Worm (Caenorhabditis elegans) whole organism, young adult: ENCODE data around the gene fipr-6.

Experiments used
- B0336.3 ChIP-seq: fragments of 200-800 bp; sonication (Bioruptor generic); IDR thresholded peaks from 2 replicates; pipeline ENCODE4 v1.3.6; 2022; ENCODE audit warnings: missing genetic modification characterization, missing compliant biosample characterization
- C06A6.2 ChIP-seq: fragments of 200-800 bp; sonication (Bioruptor generic); conservative IDR thresholded peaks from 2 replicates; pipeline ENCODE4 v1.3.6; 2022; ENCODE audit warnings: missing genetic modification characterization, missing compliant biosample characterization
- C17E4.6 ChIP-seq: fragments of 200-800 bp; sonication (Bioruptor generic); IDR thresholded peaks from 2 replicates; pipeline ENCODE4 v1.3.6; 2022; ENCODE audit warnings: missing genetic modification reagents, missing genetic modification characterization, missing compliant biosample characterization
- D2030.7 ChIP-seq: fragments of 200-800 bp; sonication (Bioruptor generic); IDR thresholded peaks from 2 replicates; pipeline ENCODE4 v1.3.6; 2022; ENCODE audit warnings: missing genetic modification reagents, missing genetic modification characterization, missing compliant biosample characterization
- F22D6.2 ChIP-seq: sonication (generic microtip); optimal IDR thresholded peaks from 2 replicates; lab custom pipeline; 2016; ENCODE audit warnings: mild to moderate bottlenecking, missing genetic modification characterization, missing compliant biosample characterization
- F55B11.4 ChIP-seq: sonication (generic microtip); optimal IDR thresholded peaks from 2 replicates; lab custom pipeline; 2016; ENCODE audit warnings: missing compliant biosample characterization, missing genetic modification characterization, borderline replicate concordance; ENCODE audit not compliant: insufficient read depth
- K11D2.4 ChIP-seq: fragments of 200-800 bp; sonication (Bioruptor generic); IDR thresholded peaks from 2 replicates; pipeline ENCODE4 v1.3.6; 2022; ENCODE audit warnings: missing genetic modification reagents, missing genetic modification characterization, missing compliant biosample characterization
- K12H6.12 ChIP-seq: fragments of 200-800 bp; sonication (Bioruptor generic); optimal IDR thresholded peaks from 2 replicates; lab custom pipeline; 2018; ENCODE audit warnings: mild to moderate bottlenecking, missing genetic modification characterization, missing compliant biosample characterization
- T07F8.4 ChIP-seq: sonication (generic microtip); optimal IDR thresholded peaks from 2 replicates; lab custom pipeline; 2016; ENCODE audit warnings: mild to moderate bottlenecking, missing genetic modification characterization, moderate library complexity, missing compliant biosample characterization
- Y53F4B.3 ChIP-seq: fragments of 200-800 bp; sonication (Bioruptor generic); IDR thresholded peaks from 2 replicates; pipeline ENCODE4 v1.3.6; 2022; ENCODE audit warnings: missing genetic modification reagents, missing genetic modification characterization, missing compliant biosample characterization
- Y53G8AR.9 ChIP-seq: fragments of 200-800 bp; sonication (Bioruptor generic); conservative IDR thresholded peaks from 2 replicates; pipeline ENCODE4 v1.3.6; 2022; ENCODE audit warnings: missing genetic modification reagents, missing genetic modification characterization, missing compliant biosample characterization
- ZK185.1 ChIP-seq: sonication (generic microtip); optimal IDR thresholded peaks from 2 replicates; lab custom pipeline; 2016; ENCODE audit warnings: mild to moderate bottlenecking, missing genetic modification characterization, missing compliant biosample characterization; ENCODE audit not compliant: poor library complexity, severe bottlenecking
- atf-7 ChIP-seq: sonication (generic microtip); optimal IDR thresholded peaks from 2 replicates; lab custom pipeline; 2017; ENCODE audit warnings: mild to moderate bottlenecking, missing genetic modification characterization, missing compliant biosample characterization
- athp-1 ChIP-seq: sonication (generic microtip); optimal IDR thresholded peaks from 2 replicates; lab custom pipeline; 2017; ENCODE audit warnings: mild to moderate bottlenecking, missing genetic modification characterization, missing compliant biosample characterization
- attf-5 ChIP-seq: fragments of 200-800 bp; sonication (Bioruptor generic); optimal IDR thresholded peaks from 2 replicates; lab custom pipeline; 2018; ENCODE audit warnings: mild to moderate bottlenecking, missing genetic modification characterization, missing compliant biosample characterization
- bed-1 ChIP-seq: fragments of 200-800 bp; sonication (Bioruptor generic); IDR thresholded peaks from 2 replicates; pipeline ENCODE4 v1.3.6; 2022; ENCODE audit warnings: missing genetic modification reagents, missing genetic modification characterization, missing compliant biosample characterization
- bed-2 ChIP-seq: fragments of 200-800 bp; sonication (Bioruptor generic); IDR thresholded peaks from 2 replicates; pipeline ENCODE4 v1.3.6; 2022; ENCODE audit warnings: missing genetic modification reagents, missing genetic modification characterization, missing compliant biosample characterization
- ccch-3 ChIP-seq: fragments of 200-800 bp; sonication (Bioruptor generic); optimal IDR thresholded peaks from 2 replicates; lab custom pipeline; 2018; ENCODE audit warnings: mild to moderate bottlenecking, missing genetic modification characterization, missing compliant biosample characterization
- cebp-2 ChIP-seq: fragments of 200-800 bp; sonication (Bioruptor generic); IDR thresholded peaks from 2 replicates; pipeline ENCODE4 v1.3.6; 2022; ENCODE audit warnings: missing genetic modification characterization, missing compliant biosample characterization
- ceh-40 ChIP-seq: fragments of 200-800 bp; sonication (Bioruptor generic); IDR thresholded peaks from 2 replicates; pipeline ENCODE4 v1.3.6; 2022; ENCODE audit warnings: missing genetic modification characterization, missing compliant biosample characterization
- chd-7 ChIP-seq: sonication (generic microtip); optimal IDR thresholded peaks from 2 replicates; lab custom pipeline; 2016; ENCODE audit warnings: mild to moderate bottlenecking, missing genetic modification characterization, moderate library complexity, missing compliant biosample characterization
- die-1 ChIP-seq: sonication (generic microtip); optimal IDR thresholded peaks from 2 replicates; lab custom pipeline; 2016; ENCODE audit warnings: missing genotype, mild to moderate bottlenecking, missing genetic modification characterization, missing compliant biosample characterization
- egl-18 ChIP-seq: fragments of 200-800 bp; sonication (Bioruptor generic); IDR thresholded peaks from 2 replicates; pipeline ENCODE4 v1.3.6; 2022; ENCODE audit warnings: missing genetic modification reagents, missing genetic modification characterization, missing compliant biosample characterization
- ekl-4 ChIP-seq: fragments of 200-800 bp; sonication (Bioruptor generic); IDR thresholded peaks from 2 replicates; pipeline ENCODE4 v1.3.6; 2022; ENCODE audit warnings: missing genetic modification reagents, missing genetic modification characterization, missing compliant biosample characterization
- ets-4 ChIP-seq: fragments of 200-800 bp; sonication (Bioruptor generic); optimal IDR thresholded peaks from 2 replicates; lab custom pipeline; 2018; ENCODE audit warnings: mild to moderate bottlenecking, missing genetic modification characterization, missing compliant biosample characterization
- gei-17 ChIP-seq: fragments of 200-800 bp; sonication (Bioruptor generic); optimal IDR thresholded peaks from 2 replicates; lab custom pipeline; 2018; ENCODE audit warnings: mild to moderate bottlenecking, missing genetic modification characterization, missing compliant biosample characterization
- hlh-12 ChIP-seq: sonication (generic microtip); optimal IDR thresholded peaks from 2 replicates; lab custom pipeline; 2016; ENCODE audit warnings: missing genetic modification characterization, missing compliant biosample characterization
- hlh-26 ChIP-seq: fragments of 200-800 bp; sonication (Bioruptor generic); conservative IDR thresholded peaks from 2 replicates; pipeline ENCODE4 v1.3.6; 2022; ENCODE audit warnings: missing genetic modification reagents, missing genetic modification characterization, missing compliant biosample characterization
- hmg-20 ChIP-seq: fragments of 200-800 bp; sonication (Bioruptor generic); IDR thresholded peaks from 2 replicates; pipeline ENCODE4 v1.3.6; 2022; ENCODE audit warnings: missing genetic modification reagents, missing genetic modification characterization, missing compliant biosample characterization
- hsf-1 ChIP-seq: fragments of 200-800 bp; sonication (Bioruptor generic); IDR thresholded peaks from 2 replicates; pipeline ENCODE4 v1.3.6; 2022; ENCODE audit warnings: missing genetic modification reagents, missing genetic modification characterization, missing compliant biosample characterization
- lag-1 ChIP-seq: fragments of 200-800 bp; sonication (Bioruptor generic); IDR thresholded peaks from 2 replicates; pipeline ENCODE4 v1.3.6; 2022; ENCODE audit warnings: missing genetic modification reagents, missing genetic modification characterization, missing compliant biosample characterization
- let-526 ChIP-seq: fragments of 200-800 bp; sonication (Bioruptor generic); IDR thresholded peaks from 2 replicates; pipeline ENCODE4 v1.3.6; 2022; ENCODE audit warnings: missing genetic modification reagents, missing genetic modification characterization, missing compliant biosample characterization
- let-607 ChIP-seq, 2 experiments: fragments of 200-800 bp in 1 of 2; sonication (Bioruptor generic) in 1 of 2; sonication (generic microtip) in 1 of 2; optimal IDR thresholded peaks; 2 replicates each; lab custom pipeline; 2016 to 2018; ENCODE audit warnings: mild to moderate bottlenecking in 2 of 2, missing compliant biosample characterization in 2 of 2, missing genetic modification characterization in 2 of 2, moderate library complexity in 2 of 2, missing genotype in 1 of 2
- lin-26 ChIP-seq: fragments of 200-800 bp; sonication (Bioruptor generic); IDR thresholded peaks from 2 replicates; pipeline ENCODE4 v1.3.6; 2022; ENCODE audit warnings: missing genetic modification reagents, missing genetic modification characterization, missing compliant biosample characterization
- lir-1 ChIP-seq: fragments of 200-800 bp; sonication (Bioruptor generic); conservative IDR thresholded peaks from 2 replicates; pipeline ENCODE4 v1.3.6; 2022; ENCODE audit warnings: missing genetic modification reagents, missing genetic modification characterization, missing compliant biosample characterization
- lsy-27 ChIP-seq: sonication (generic microtip); optimal IDR thresholded peaks from 2 replicates; lab custom pipeline; 2017; ENCODE audit warnings: missing genetic modification characterization, mild to moderate bottlenecking, missing compliant biosample characterization, antibody characterized with exemption, missing genotype, borderline replicate concordance; ENCODE audit not compliant: insufficient read depth
- madf-10 ChIP-seq: sonication (generic microtip); optimal IDR thresholded peaks from 2 replicates; lab custom pipeline; 2016; ENCODE audit warnings: mild to moderate bottlenecking, missing genetic modification characterization, missing compliant biosample characterization
- mes-4 ChIP-seq: sonication (generic microtip); optimal IDR thresholded peaks from 2 replicates; lab custom pipeline; 2016; ENCODE audit warnings: missing genotype, missing genetic modification characterization, missing compliant biosample characterization
- mxl-1 ChIP-seq: sonication (generic microtip); optimal IDR thresholded peaks from 2 replicates; lab custom pipeline; 2016; ENCODE audit warnings: missing genetic modification characterization, missing compliant biosample characterization
- nfyb-1 ChIP-seq: fragments of 200-800 bp; sonication (Bioruptor generic); IDR thresholded peaks from 2 replicates; pipeline ENCODE4 v1.3.6; 2022; ENCODE audit warnings: missing genetic modification reagents, missing genetic modification characterization, missing compliant biosample characterization
- nhr-120 ChIP-seq: fragments of 200-800 bp; sonication (Bioruptor generic); IDR thresholded peaks from 2 replicates; pipeline ENCODE4 v1.3.6; 2022; ENCODE audit warnings: missing genetic modification characterization, missing compliant biosample characterization
- rcor-1 ChIP-seq: fragments of 200-800 bp; sonication (Bioruptor generic); IDR thresholded peaks from 2 replicates; pipeline ENCODE4 v1.3.6; 2022; ENCODE audit warnings: missing genetic modification reagents, missing genetic modification characterization, missing compliant biosample characterization
- snpc-1.3 ChIP-seq: sonication (generic microtip); optimal IDR thresholded peaks from 2 replicates; lab custom pipeline; 2017; ENCODE audit warnings: missing genetic modification characterization, mild to moderate bottlenecking, missing compliant biosample characterization, antibody characterized with exemption, moderate library complexity, missing genotype, missing genetic modification reagents; ENCODE audit not compliant: insufficient read depth
- tbx-9 ChIP-seq: sonication (generic microtip); optimal IDR thresholded peaks from 2 replicates; lab custom pipeline; 2016; ENCODE audit warnings: borderline replicate concordance, missing genetic modification characterization, inconsistent platforms, missing compliant biosample characterization
- zfh-2 ChIP-seq: fragments of 200-800 bp; sonication (Bioruptor generic); conservative IDR thresholded peaks from 2 replicates; pipeline ENCODE4 v1.3.6; 2022; ENCODE audit warnings: missing genetic modification reagents, missing genetic modification characterization, missing compliant biosample characterization
- ztf-18 ChIP-seq: sonication (generic microtip); optimal IDR thresholded peaks from 2 replicates; lab custom pipeline; 2016; ENCODE audit warnings: missing genotype, mild to moderate bottlenecking, missing genetic modification characterization, missing compliant biosample characterization
- ztf-22 ChIP-seq: fragments of 200-800 bp; sonication (Bioruptor generic); optimal IDR thresholded peaks from 2 replicates; lab custom pipeline; 2018; ENCODE audit warnings: mild to moderate bottlenecking, missing genetic modification characterization, moderate library complexity, missing compliant biosample characterization
- ztf-28 ChIP-seq: fragments of 200-800 bp; sonication (Bioruptor generic); IDR thresholded peaks from 2 replicates; pipeline ENCODE4 v1.3.6; 2022; ENCODE audit warnings: missing genetic modification reagents, missing genetic modification characterization, missing compliant biosample characterization
- ztf-6 ChIP-seq: fragments of 200-800 bp; sonication (Bioruptor generic); IDR thresholded peaks from 2 replicates; pipeline ENCODE4 v1.3.6; 2022; ENCODE audit warnings: missing genetic modification reagents, missing genetic modification characterization, missing compliant biosample characterization

The fipr-6 gene

DNA sequence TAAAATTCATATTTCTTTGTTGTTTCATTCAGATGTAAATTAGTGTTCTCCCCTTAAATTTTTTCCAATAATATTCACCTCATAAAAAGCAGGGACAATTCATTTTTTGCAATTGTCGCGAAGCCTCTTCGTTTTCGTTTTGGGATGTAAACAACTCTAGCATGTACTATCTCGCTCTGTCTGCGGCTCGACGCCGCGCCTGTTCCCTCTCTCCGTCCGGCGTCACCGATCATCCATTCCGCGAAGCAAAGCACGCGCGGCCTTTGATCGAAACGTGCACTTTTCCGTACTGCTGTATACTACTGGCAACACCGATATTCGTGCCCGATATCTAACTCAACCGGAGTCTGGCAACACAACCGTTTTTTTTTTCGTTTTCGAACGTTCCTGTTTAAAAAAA is 15.9 kb downstream of the fipr-6 start (continued):
- TF ChIP-seq F22D6.2 (no peak), die-1 (tag; lab: Kevin White, UChicago) (no peak), egl-18 (GFP tag; lab: Robert Waterston, UW) (no peak), bed-1 (GFP tag; lab: Robert Waterston, UW) (no peak), B0336.3 (no peak), hlh-12 (tag; lab: Kevin White, UChicago) (no peak), lin-26 (GFP tag; lab: Robert Waterston, UW) (peak; percentile 44; the same call in 1 of the 2 replicates), ekl-4 (GFP tag; lab: Robert Waterston, UW) (no peak), ceh-40 (GFP tag; lab: Robert Waterston, UW) (0 out of 2 replicates have a peak, but pooled peaks have one; percentile 48), ztf-28 (GFP tag; lab: Robert Waterston, UW) (no peak; the same call in 1 of the 2 replicates), lsy-27 (tag; lab: Kevin White, UChicago) (no peak), Y53G8AR.9 (GFP tag; lab: Robert Waterston, UW) (no peak), ztf-22 (no peak), ZK185.1 (no peak), F55B11.4 (no peak), ztf-18 (tag; lab: Kevin White, UChicago) (no peak), attf-5 (GFP tag; lab: Kevin White, UChicago) (no peak), ccch-3 (GFP tag; lab: Kevin White, UChicago) (no peak), hmg-20 (GFP tag; lab: Robert Waterston, UW) (no peak), mes-4 (no peak), rcor-1 (no peak), ztf-6 (GFP tag; lab: Robert Waterston, UW) (no peak), D2030.7 (0 out of 2 replicates have a peak, but pooled peaks have one; percentile 5), K12H6.12 (tag; lab: Kevin White, UChicago) (no peak), zfh-2 (GFP tag; lab: Robert Waterston, UW) (peak; percentile 82), lir-1 (GFP tag; lab: Robert Waterston, UW) (no peak), lag-1 (no peak), hlh-26 (GFP tag; lab: Robert Waterston, UW) (no peak), chd-7 (tag; lab: Kevin White, UChicago) (no peak), C17E4.6 (GFP tag; lab: Robert Waterston, UW) (no peak), ets-4 (GFP tag; lab: Kevin White, UChicago) (no peak), snpc-1.3 (tag; lab: Kevin White, UChicago) (no peak), cebp-2 (no peak), let-526 (GFP tag; lab: Robert Waterston, UW) (peak; percentile 10; the same call in 1 of the 2 replicates), athp-1 (tag; lab: Kevin White, UChicago) (no peak), nfyb-1 (0 out of 2 replicates have a peak, but pooled peaks have one; percentile 25), T07F8.4 (tag; lab: Kevin White, UChicago) (no peak), mxl-1 (no peak), hsf-1 (no peak), madf-10 (tag; lab: Kevin White, UChicago) (no peak), C06A6.2 (GFP tag; lab: Robert Waterston, UW) (no peak), atf-7 (no peak), K11D2.4 (GFP tag; lab: Robert Waterston, UW) (no peak), Y53F4B.3 (GFP tag; lab: Robert Waterston, UW) (no peak), nhr-120 (no peak), let-607 (tag; optimal IDR thresholded peaks at IDR 0.05; lab: Kevin White, UChicago) (no peak), bed-2 (GFP tag; lab: Robert Waterston, UW) (no peak), tbx-9 (no peak), gei-17 (no peak)
